Fruit fly (Drosophila melanogaster) whole organism, adult: ENCODE data around the gene CG1307.
A peak's percentile ranks its signal among the peaks of the same experiment; 100 is the strongest.

Experiments used
- CG11617 ChIP-seq: fragments of 200-800 bp; sonication (Bioruptor generic); optimal IDR thresholded peaks from 2 replicates; lab custom pipeline; 2017; ENCODE audit warnings: mild to moderate bottlenecking, missing biosample characterization, missing genetic modification reagents, missing genetic modification characterization
- CG12768 ChIP-seq: fragments of 200-800 bp; sonication (Bioruptor generic); optimal IDR thresholded peaks from 2 replicates; lab custom pipeline; 2017; ENCODE audit warnings: missing biosample characterization, missing genetic modification characterization, mild to moderate bottlenecking, moderate library complexity, missing genetic modification reagents
- CG14711 ChIP-seq: fragments of 200-800 bp; sonication (Bioruptor generic); optimal IDR thresholded peaks from 2 replicates; lab custom pipeline; 2018; ENCODE audit warnings: missing biosample characterization, mild to moderate bottlenecking, missing genetic modification characterization, moderate library complexity
- CG1620 ChIP-seq: fragments of 200-800 bp; sonication (Bioruptor generic); optimal IDR thresholded peaks from 2 replicates; lab custom pipeline; 2016; ENCODE audit warnings: missing biosample characterization, missing genetic modification characterization
- CG33017 ChIP-seq: fragments of 200-800 bp; sonication (Bioruptor generic); optimal IDR thresholded peaks from 2 replicates; lab custom pipeline; 2018; ENCODE audit warnings: missing biosample characterization, mild to moderate bottlenecking, missing genetic modification characterization, moderate library complexity
- CG5204 ChIP-seq: fragments of 200-800 bp; sonication (Bioruptor generic); optimal IDR thresholded peaks from 2 replicates; lab custom pipeline; 2016; ENCODE audit warnings: missing biosample characterization, missing genetic modification characterization
- CG7045 ChIP-seq: fragments of 200-800 bp; sonication (Bioruptor generic); optimal IDR thresholded peaks from 2 replicates; lab custom pipeline; 2017; ENCODE audit warnings: missing biosample characterization, mild to moderate bottlenecking, missing genetic modification characterization
- CG7101 ChIP-seq: fragments of 200-800 bp; sonication (Bioruptor generic); optimal IDR thresholded peaks from 2 replicates; lab custom pipeline; 2018; ENCODE audit warnings: missing biosample characterization, mild to moderate bottlenecking, missing genetic modification characterization, moderate library complexity
- Clk ChIP-seq: fragments of 200-800 bp; sonication (Bioruptor generic); optimal IDR thresholded peaks from 2 replicates; lab custom pipeline; 2017; ENCODE audit warnings: missing biosample characterization, missing genetic modification characterization
- Crg-1 ChIP-seq: fragments of 200-800 bp; sonication (Bioruptor generic); optimal IDR thresholded peaks from 2 replicates; lab custom pipeline; 2016; ENCODE audit warnings: missing biosample characterization, missing genetic modification characterization
- Hr96 ChIP-seq: fragments of 200-800 bp; sonication (Bioruptor generic); optimal IDR thresholded peaks from 2 replicates; lab custom pipeline; 2016; ENCODE audit warnings: missing biosample characterization, missing genetic modification characterization
- Mnt ChIP-seq: fragments of 200-800 bp; sonication (Bioruptor generic); optimal IDR thresholded peaks from 2 replicates; lab custom pipeline; 2016; ENCODE audit warnings: missing biosample characterization, mild to moderate bottlenecking, missing genetic modification characterization
- bab1 ChIP-seq: fragments of 200-800 bp; sonication (Bioruptor generic); optimal IDR thresholded peaks from 3 replicates; lab custom pipeline; 2019; ENCODE audit warnings: missing biosample characterization, mild to moderate bottlenecking, missing genetic modification characterization, moderate library complexity
- cic ChIP-seq: fragments of 200-800 bp; sonication (Bioruptor generic); optimal IDR thresholded peaks from 2 replicates; lab custom pipeline; 2017; ENCODE audit warnings: missing biosample characterization, mild to moderate bottlenecking, missing genetic modification characterization, moderate library complexity
- cnc ChIP-seq, 2 experiments: fragments of >200 bp; optimal IDR thresholded peaks; 2 replicates each; lab custom pipeline; 2017
- kay ChIP-seq: fragments of 200-800 bp; sonication (Bioruptor generic); peaks from one replicate; lab custom pipeline; 2016; ENCODE audit warnings: missing biosample characterization, missing genetic modification characterization, borderline replicate concordance
- ovo ChIP-seq: fragments of 200-800 bp; sonication (Bioruptor generic); optimal IDR thresholded peaks from 2 replicates; lab custom pipeline; 2016; ENCODE audit warnings: missing biosample characterization, missing genetic modification characterization
- pad ChIP-seq: fragments of 200-800 bp; sonication (Bioruptor generic); optimal IDR thresholded peaks from 3 replicates; lab custom pipeline; 2017; ENCODE audit warnings: missing biosample characterization, missing genetic modification characterization, mild to moderate bottlenecking, moderate library complexity, missing genetic modification reagents
- tj ChIP-seq: fragments of 200-800 bp; sonication (Bioruptor generic); optimal IDR thresholded peaks from 3 replicates; lab custom pipeline; 2017; ENCODE audit warnings: missing biosample characterization, mild to moderate bottlenecking, missing genetic modification characterization, moderate library complexity
- toe ChIP-seq: fragments of 200-800 bp; sonication (Bioruptor generic); optimal IDR thresholded peaks from 2 replicates; lab custom pipeline; 2016; ENCODE audit warnings: missing biosample characterization, missing genetic modification characterization

Gene CG1307

dm6 chr3R:6657278-6658246 lies at the start of gene CG1307, which contains the start of gene twr:
CG1307 (minus strand) TSS chr3R:6657442.
twr (plus strand) TSS chr3R:6657882.
- TF ChIP-seq pad (GFP tag; lab: Kevin White, UChicago) = no peak
- TF ChIP-seq CG11617 (GFP tag; lab: Kevin White, UChicago) = peak; percentile 26
- no peak for TF ChIP-seq CG7045 (GFP tag; lab: Kevin White, UChicago)
- TF ChIP-seq cnc (optimal IDR thresholded peaks at IDR 0.05; lab: Kevin White, UChicago) = no peak
- TF ChIP-seq CG5204 = peak; percentile 8
- peak; percentile 16 for TF ChIP-seq toe (GFP tag; lab: Kevin White, UChicago)
- TF ChIP-seq ovo (GFP tag; lab: Kevin White, UChicago) = peak; percentile 78

- TF ChIP-seq CG12768 (no peak), tj (GFP tag; lab: Kevin White, UChicago) (no peak), CG7101 (tag; lab: Kevin White, UChicago) (no peak), ovo (GFP tag; lab: Kevin White, UChicago) (no peak), cnc (optimal IDR thresholded peaks at IDR 0.05; lab: Kevin White, UChicago) (no peak), kay (GFP tag; lab: Kevin White, UChicago) (no peak), Crg-1 (GFP tag; lab: Kevin White, UChicago) (no peak), CG14711 (no peak)
Observed at dm6 chr3R:6706327-6706726, 49.1 kb upstream of the CG1307 start.

- no peak for TF ChIP-seq pad (GFP tag; lab: Kevin White, UChicago)
- TF ChIP-seq Mnt = no peak
- TF ChIP-seq CG14711 = no peak
- no peak for TF ChIP-seq Clk (GFP tag; lab: Kevin White, UChicago)
- TF ChIP-seq kay (GFP tag; lab: Kevin White, UChicago) = no peak
- no peak for TF ChIP-seq CG11617 (GFP tag; lab: Kevin White, UChicago)
- TF ChIP-seq CG7045 (GFP tag; lab: Kevin White, UChicago) = no peak
- no peak for TF ChIP-seq CG7101 (tag; lab: Kevin White, UChicago)
- no peak for TF ChIP-seq Hr96
- no peak for TF ChIP-seq toe (GFP tag; lab: Kevin White, UChicago)
- no peak for TF ChIP-seq CG5204
- no peak for TF ChIP-seq CG1620 (GFP tag; lab: Kevin White, UChicago)
- no peak for TF ChIP-seq CG12768
- TF ChIP-seq cic (GFP tag; lab: Kevin White, UChicago) = no peak
- no peak for TF ChIP-seq cnc (optimal IDR thresholded peaks at IDR 0.05; lab: Kevin White, UChicago)
- no peak for TF ChIP-seq Crg-1 (GFP tag; lab: Kevin White, UChicago)
- no peak for TF ChIP-seq tj (GFP tag; lab: Kevin White, UChicago)
Observed at dm6 chr3R:6703784-6704183, 46.5 kb upstream of the CG1307 start, which contains the start of gene Ccp84Aa. Ccp84Aa (plus strand) TSS chr3R:6704084.

dm6 chr3R:6702777-6703176 lies 45.5 kb upstream of the CG1307 start, which contains the start of gene Ccp84Ab:
Ccp84Ab (minus strand) TSS chr3R:6702877.
- no peak for TF ChIP-seq cnc (optimal IDR thresholded peaks at IDR 0.05; lab: Kevin White, UChicago)
- no peak for TF ChIP-seq kay (GFP tag; lab: Kevin White, UChicago)
- no peak for TF ChIP-seq CG14711
- no peak for TF ChIP-seq CG11617 (GFP tag; lab: Kevin White, UChicago)
- no peak for TF ChIP-seq tj (GFP tag; lab: Kevin White, UChicago)
- no peak for TF ChIP-seq Clk (GFP tag; lab: Kevin White, UChicago)
- TF ChIP-seq bab1 = no peak
- TF ChIP-seq Crg-1 (GFP tag; lab: Kevin White, UChicago) = no peak
- TF ChIP-seq cic (GFP tag; lab: Kevin White, UChicago) = no peak
- no peak for TF ChIP-seq CG5204
- no peak for TF ChIP-seq CG7101 (tag; lab: Kevin White, UChicago)
- no peak for TF ChIP-seq ovo (GFP tag; lab: Kevin White, UChicago)
- no peak for TF ChIP-seq Mnt
- no peak for TF ChIP-seq CG33017 (tag; lab: Kevin White, UChicago)
- no peak for TF ChIP-seq CG1620 (GFP tag; lab: Kevin White, UChicago)
- no peak for TF ChIP-seq Hr96
- TF ChIP-seq toe (GFP tag; lab: Kevin White, UChicago) = no peak
- TF ChIP-seq pad (GFP tag; lab: Kevin White, UChicago) = no peak
- no peak for TF ChIP-seq CG7045 (GFP tag; lab: Kevin White, UChicago)

dm6 chr3R:6696221-6696749 lies 39.0 kb upstream of the CG1307 start, which contains the start of gene Ccp84Ac:
Ccp84Ac (minus strand) TSS chr3R:6696271.
- TF ChIP-seq Hr96 (no peak), CG5204 (no peak), tj (GFP tag; lab: Kevin White, UChicago) (no peak), CG7045 (GFP tag; lab: Kevin White, UChicago) (no peak), Clk (GFP tag; lab: Kevin White, UChicago) (no peak), kay (GFP tag; lab: Kevin White, UChicago) (no peak), CG11617 (GFP tag; lab: Kevin White, UChicago) (no peak), Mnt (no peak), toe (GFP tag; lab: Kevin White, UChicago) (no peak), CG12768 (no peak), CG1620 (GFP tag; lab: Kevin White, UChicago) (no peak)
